Worm (Caenorhabditis elegans) whole organism, mixed stage, embryonic: ENCODE data around the gene F21D9.4.

Experiments used
- ces-1 ChIP-seq: fragments of 150-350 bp; optimal IDR thresholded peaks from 2 replicates; lab custom pipeline; 2014; ENCODE audit warnings: missing biosample characterization, missing genetic modification reagents, missing genetic modification characterization
- lin-13 ChIP-seq: fragments of 150-350 bp; optimal IDR thresholded peaks from 2 replicates; lab custom pipeline; 2014; ENCODE audit warnings: missing biosample characterization, missing genetic modification characterization
- lin-32 ChIP-seq: fragments of 200-800 bp; sonication (Bioruptor generic); optimal IDR thresholded peaks from 2 replicates; lab custom pipeline; 2018; ENCODE audit warnings: mild to moderate bottlenecking, missing genetic modification characterization, missing compliant biosample characterization
- nhr-2 ChIP-seq: fragments of 150-350 bp; optimal IDR thresholded peaks from 2 replicates; lab custom pipeline; 2014; ENCODE audit warnings: missing biosample characterization, missing genetic modification characterization
- snpc-4 ChIP-seq: fragments of 150-350 bp; optimal IDR thresholded peaks from 2 replicates; lab custom pipeline; 2014; ENCODE audit warnings: missing biosample characterization, missing genetic modification characterization
- sptf-1 ChIP-seq: sonication (generic microtip); optimal IDR thresholded peaks from 2 replicates; lab custom pipeline; 2017; ENCODE audit warnings: mild to moderate bottlenecking, missing genetic modification characterization, moderate library complexity, missing compliant biosample characterization
- unc-39 ChIP-seq: fragments of 150-350 bp; optimal IDR thresholded peaks from 2 replicates; lab custom pipeline; 2014; ENCODE audit warnings: missing biosample characterization, missing genetic modification characterization
- unc-62 ChIP-seq: fragments of 150-350 bp; optimal IDR thresholded peaks from 2 replicates; lab custom pipeline; 2014; ENCODE audit warnings: missing biosample characterization, missing genetic modification reagents, missing genetic modification characterization
- ztf-11 ChIP-seq: fragments of 150-350 bp; optimal IDR thresholded peaks from 2 replicates; lab custom pipeline; 2014; ENCODE audit warnings: missing biosample characterization, missing genetic modification characterization

DNA sequence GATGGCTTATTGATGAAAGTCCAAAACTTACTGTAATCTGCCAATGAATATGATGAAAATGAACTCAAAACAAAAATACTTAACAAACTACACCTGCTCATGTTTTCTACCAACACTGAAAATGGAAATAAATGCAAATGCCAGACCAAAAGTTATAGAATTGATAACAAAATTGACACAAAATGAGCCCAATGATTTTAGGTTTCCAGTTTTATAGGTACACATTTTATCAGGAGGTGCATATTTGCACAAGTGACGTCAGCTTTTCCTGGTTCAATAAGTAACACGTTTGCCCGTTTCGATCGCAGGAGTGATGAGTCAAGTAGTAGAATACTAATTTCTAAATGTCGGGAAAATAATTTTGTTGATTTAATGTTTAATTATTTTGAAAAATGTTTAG is 43.1 kb downstream of the F21D9.4 start, which contains the start of gene F55C9.6:
- TF ChIP-seq nhr-2 (tag; lab: Kevin White, UChicago) (no peak), ztf-11 (tag; lab: Kevin White, UChicago) (no peak), ces-1 (no peak), sptf-1 (tag; lab: Kevin White, UChicago) (no peak), unc-62 (no peak), snpc-4 (no peak), unc-39 (tag; lab: Kevin White, UChicago) (no peak), lin-32 (GFP tag; lab: Kevin White, UChicago) (no peak), lin-13 (tag; lab: Kevin White, UChicago) (no peak)
